Worm (Caenorhabditis elegans) whole organism, midembryonic: ENCODE data around the gene F32H5.3.

ENCODE experiments used
- T22C8.4 ChIP-seq: fragments of 200-800 bp; sonication (Bioruptor generic); IDR thresholded peaks from 2 replicates; pipeline ENCODE4 v1.3.6; 2022; ENCODE audit warnings: missing genetic modification characterization, missing compliant biosample characterization
- cog-1 ChIP-seq: sonication (generic microtip); optimal IDR thresholded peaks from 2 replicates; lab custom pipeline; 2016; ENCODE audit warnings: missing genetic modification characterization, missing compliant biosample characterization
- flt-1 ChIP-seq: fragments of 200-800 bp; sonication (Bioruptor generic); IDR thresholded peaks from 2 replicates; pipeline ENCODE4 v1.3.6; 2022; ENCODE audit warnings: missing genetic modification characterization, missing compliant biosample characterization
- klf-2 ChIP-seq: fragments of 200-800 bp; sonication (Bioruptor generic); conservative IDR thresholded peaks from 2 replicates; pipeline ENCODE4 v1.3.6; 2022; ENCODE audit warnings: missing genetic modification reagents, missing genetic modification characterization, missing compliant biosample characterization
- med-1 ChIP-seq: sonication (generic microtip); optimal IDR thresholded peaks from 2 replicates; lab custom pipeline; 2017; ENCODE audit warnings: missing genetic modification characterization, mild to moderate bottlenecking, missing compliant biosample characterization, antibody characterized with exemption, missing genetic modification reagents; ENCODE audit not compliant: insufficient read depth
- ref-1 ChIP-seq: fragments of 200-800 bp; sonication (Bioruptor generic); conservative IDR thresholded peaks from 2 replicates; pipeline ENCODE4 v1.3.6; 2022; ENCODE audit warnings: missing genetic modification reagents, missing genetic modification characterization, missing compliant biosample characterization
- tab-1 ChIP-seq: fragments of 200-800 bp; sonication (Bioruptor generic); IDR thresholded peaks from 2 replicates; pipeline ENCODE4 v1.3.6; 2022; ENCODE audit warnings: missing genetic modification characterization, missing compliant biosample characterization
- ztf-23 ChIP-seq: fragments of 200-800 bp; sonication (Bioruptor generic); IDR thresholded peaks from 2 replicates; pipeline ENCODE4 v1.3.6; 2022; ENCODE audit warnings: missing genetic modification reagents, missing genetic modification characterization, missing compliant biosample characterization
- ztf-29 ChIP-seq: fragments of 200-800 bp; sonication (Bioruptor generic); IDR thresholded peaks from 2 replicates; pipeline ENCODE4 v1.3.6; 2022; ENCODE audit warnings: missing genetic modification reagents, missing genetic modification characterization, missing compliant biosample characterization

Gene F32H5.3

DNA sequence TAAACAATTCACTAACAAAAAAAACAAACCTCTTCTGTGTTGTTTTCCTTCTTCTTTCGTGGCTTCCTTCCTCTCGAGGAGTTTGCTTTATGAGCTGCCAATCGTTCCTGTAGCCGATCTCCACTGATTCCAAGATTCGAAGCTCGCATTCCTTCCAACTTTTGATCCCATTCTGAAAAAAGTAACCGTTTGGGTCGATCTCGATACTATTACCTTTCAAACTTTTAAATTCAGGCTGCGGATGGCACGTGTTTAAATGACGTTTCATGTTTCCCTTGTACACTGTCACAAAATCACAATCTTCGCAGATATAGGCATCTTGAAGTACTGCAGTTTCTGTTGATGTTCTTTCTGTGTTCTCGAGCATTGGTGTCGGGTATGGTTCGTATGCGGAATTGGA lies 28.3 kb downstream of the F32H5.3 start:
- TF ChIP-seq ztf-23, result no peak

DNA sequence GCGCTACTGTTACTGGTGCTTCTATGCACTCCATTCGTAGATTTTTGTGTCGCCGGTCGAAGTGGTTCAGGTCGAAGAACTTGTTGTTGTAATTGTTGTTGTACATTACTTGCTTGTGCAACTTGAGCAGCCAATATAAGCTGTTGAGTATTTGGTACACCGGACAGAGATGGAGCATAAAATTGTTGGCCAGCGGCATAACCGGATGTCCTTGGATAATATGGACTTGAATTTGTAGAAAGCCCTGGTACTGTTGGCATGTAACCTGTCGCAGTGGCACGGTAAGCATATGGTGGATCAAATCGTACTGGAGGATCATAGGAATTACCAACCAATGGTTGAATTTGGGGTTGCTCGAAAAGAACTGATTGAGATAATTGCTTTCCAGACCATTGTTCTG lies 29.8 kb downstream of the F32H5.3 start:
- TF ChIP-seq ztf-29 (GFP tag; lab: Robert Waterston, UW) (no peak), ref-1 (no peak), tab-1 (GFP tag; lab: Robert Waterston, UW) (no peak), med-1 (GFP tag; lab: Kevin White, UChicago) (no peak), cog-1 (tag; lab: Kevin White, UChicago) (no peak), ztf-23 (no peak), klf-2 (no peak), flt-1 (GFP tag; lab: Robert Waterston, UW) (no peak), T22C8.4 (GFP tag; lab: Robert Waterston, UW) (no peak)

- TF ChIP-seq med-1 (GFP tag; lab: Kevin White, UChicago), result no peak
- TF ChIP-seq tab-1 (GFP tag; lab: Robert Waterston, UW), result no peak
Measured at ce11 chrV:13389454-13389853, 30.3 kb downstream of the F32H5.3 start.

ce11 chrV:13390936-13391335 lies 31.8 kb downstream of the F32H5.3 start:
- TF ChIP-seq flt-1 (GFP tag; lab: Robert Waterston, UW), result 0 out of 2 replicates have a peak, but pooled peaks have one; percentile 25
- TF ChIP-seq ref-1, result no peak

DNA sequence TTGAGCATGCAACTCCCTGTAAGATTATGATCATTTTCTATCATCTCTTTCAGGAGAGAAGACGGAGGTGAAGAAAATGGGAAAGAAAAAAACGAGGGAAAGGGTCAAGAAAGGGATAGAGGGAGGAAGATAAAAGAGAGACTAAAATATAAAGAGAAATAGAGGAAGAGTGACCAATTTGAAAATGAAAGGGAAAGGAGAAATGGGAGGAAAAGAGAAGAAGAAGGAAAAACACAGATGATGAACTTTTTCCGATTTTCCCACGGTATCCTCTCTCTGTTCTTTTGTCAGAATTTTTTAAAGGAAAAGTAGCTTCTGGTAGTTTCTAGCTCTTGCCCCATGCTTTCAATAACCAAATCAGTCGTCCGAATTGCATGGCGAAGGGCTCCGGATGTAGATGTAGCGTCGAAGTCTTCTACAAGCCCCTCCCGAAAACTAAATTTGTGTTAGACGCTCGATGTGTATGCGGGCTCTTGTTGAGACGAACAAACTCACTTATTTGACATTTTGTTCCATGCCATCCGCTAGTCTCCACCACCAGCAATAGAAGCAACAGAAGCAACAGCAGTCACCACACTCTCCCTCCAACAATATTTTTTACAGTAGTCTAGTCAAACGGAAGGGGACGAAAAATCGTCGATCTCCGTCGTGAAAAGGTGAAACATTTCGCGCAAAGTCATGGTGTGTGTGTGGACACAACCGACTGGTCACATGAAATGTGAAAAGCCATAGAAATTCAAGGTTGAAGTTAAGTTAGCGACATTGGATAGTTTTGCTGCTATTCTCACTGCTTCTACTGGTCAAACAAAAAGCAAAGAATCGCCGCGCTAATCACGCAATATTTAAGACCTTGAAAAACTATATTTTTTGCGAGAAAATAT lies 32.5 kb downstream of the F32H5.3 start, which contains the start of gene somi-1:
somi-1 (minus strand) TSS at position 18 of the 881 bp plus-strand sequence.
- TF ChIP-seq ref-1 (no peak), ztf-23 (peak; percentile 15; the same call in 1 of the 2 replicates), med-1 (GFP tag; lab: Kevin White, UChicago) (no peak)

ce11 chrV:13393333-13393803 lies 34.2 kb downstream of the F32H5.3 start:
- peak; percentile 34; the same call in 1 of the 2 replicates for TF ChIP-seq flt-1 (GFP tag; lab: Robert Waterston, UW)
- TF ChIP-seq cog-1 (tag; lab: Kevin White, UChicago), result no peak

- TF ChIP-seq ztf-23, result 0 out of 2 replicates have a peak, but pooled peaks have one; percentile 12
- TF ChIP-seq T22C8.4 (GFP tag; lab: Robert Waterston, UW), result no peak
- no peak for TF ChIP-seq flt-1 (GFP tag; lab: Robert Waterston, UW)
- TF ChIP-seq ztf-29 (GFP tag; lab: Robert Waterston, UW), result no peak
- TF ChIP-seq ref-1, result no peak
Measured at ce11 chrV:13394968-13395367, 35.8 kb downstream of the F32H5.3 start.

DNA sequence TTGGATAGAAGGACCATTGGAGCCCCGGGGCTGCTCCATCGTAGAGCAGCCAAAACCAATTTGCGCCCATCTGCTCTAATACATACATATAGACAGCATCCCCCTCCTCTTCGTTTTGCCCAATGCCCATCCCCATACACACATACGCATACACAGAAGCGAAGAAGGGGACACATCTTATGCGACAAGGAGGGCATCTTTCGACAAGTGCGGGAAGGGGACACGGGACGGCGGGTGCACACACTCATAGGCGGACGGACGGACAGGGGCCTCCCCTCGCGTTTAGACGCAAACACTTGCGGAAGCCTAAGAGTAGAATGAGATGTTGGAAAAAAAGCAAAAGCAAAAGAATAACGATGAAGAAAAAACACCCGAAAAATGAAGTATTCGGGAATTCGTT lies 37.3 kb downstream of the F32H5.3 start:
- TF ChIP-seq flt-1 (GFP tag; lab: Robert Waterston, UW) (peak; percentile 71), T22C8.4 (GFP tag; lab: Robert Waterston, UW) (no peak), ztf-29 (GFP tag; lab: Robert Waterston, UW) (0 out of 2 replicates have a peak, but pooled peaks have one; percentile 27), ref-1 (no peak), klf-2 (0 out of 2 replicates have a peak, but pooled peaks have one; percentile 43), tab-1 (GFP tag; lab: Robert Waterston, UW) (no peak), ztf-23 (0 out of 2 replicates have a peak, but pooled peaks have one; percentile 39), cog-1 (tag; lab: Kevin White, UChicago) (peak; percentile 65), med-1 (GFP tag; lab: Kevin White, UChicago) (no peak)

- TF ChIP-seq flt-1 (GFP tag; lab: Robert Waterston, UW), result no peak
- no peak for TF ChIP-seq tab-1 (GFP tag; lab: Robert Waterston, UW)
- no peak for TF ChIP-seq T22C8.4 (GFP tag; lab: Robert Waterston, UW)
- no peak for TF ChIP-seq ztf-23
- no peak for TF ChIP-seq med-1 (GFP tag; lab: Kevin White, UChicago)
- TF ChIP-seq ztf-29 (GFP tag; lab: Robert Waterston, UW), result no peak
Measured at ce11 chrV:13401669-13402068, 42.5 kb downstream of the F32H5.3 start.

DNA sequence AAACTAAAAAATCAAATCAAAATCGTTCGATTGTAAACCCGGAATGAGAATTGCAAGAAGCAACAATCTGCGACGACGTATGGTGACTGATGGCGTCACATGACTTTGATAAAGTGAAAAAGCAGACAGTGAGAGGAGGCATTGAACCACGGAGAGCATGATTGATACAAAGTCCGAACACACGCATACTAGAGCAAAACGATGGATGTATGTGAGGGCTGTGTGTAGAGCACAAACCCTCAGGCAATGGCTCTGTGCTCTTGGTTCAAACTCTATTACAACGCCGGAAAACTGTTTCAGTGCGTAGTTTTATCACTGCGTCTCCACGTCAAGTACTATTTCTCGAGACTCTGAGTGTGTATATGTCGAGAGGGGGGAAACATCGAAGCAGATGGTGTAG lies 43.4 kb downstream of the F32H5.3 start:
- TF ChIP-seq klf-2, result no peak

- TF ChIP-seq T22C8.4 (GFP tag; lab: Robert Waterston, UW), result no peak
Measured at ce11 chrV:13406032-13406431, 46.9 kb downstream of the F32H5.3 start, which contains the start of gene cutl-1. Gene cutl-1, minus strand, starts transcription at chrV:13406114.

ce11 chrV:13406511-13406910 lies 47.4 kb downstream of the F32H5.3 start, which contains the start of gene F53F1.2:
Gene F53F1.2, plus strand, starts transcription at chrV:13406816.
- no peak for TF ChIP-seq flt-1 (GFP tag; lab: Robert Waterston, UW)
- no peak for TF ChIP-seq med-1 (GFP tag; lab: Kevin White, UChicago)
- TF ChIP-seq ref-1, result no peak
- no peak for TF ChIP-seq tab-1 (GFP tag; lab: Robert Waterston, UW)
- no peak for TF ChIP-seq T22C8.4 (GFP tag; lab: Robert Waterston, UW)
- TF ChIP-seq klf-2, result no peak
- no peak for TF ChIP-seq ztf-29 (GFP tag; lab: Robert Waterston, UW)
- no peak for TF ChIP-seq ztf-23
- no peak for TF ChIP-seq cog-1 (tag; lab: Kevin White, UChicago)
